Fruit fly (Drosophila melanogaster): ENCODE results near the gene CG46464.

DNA sequence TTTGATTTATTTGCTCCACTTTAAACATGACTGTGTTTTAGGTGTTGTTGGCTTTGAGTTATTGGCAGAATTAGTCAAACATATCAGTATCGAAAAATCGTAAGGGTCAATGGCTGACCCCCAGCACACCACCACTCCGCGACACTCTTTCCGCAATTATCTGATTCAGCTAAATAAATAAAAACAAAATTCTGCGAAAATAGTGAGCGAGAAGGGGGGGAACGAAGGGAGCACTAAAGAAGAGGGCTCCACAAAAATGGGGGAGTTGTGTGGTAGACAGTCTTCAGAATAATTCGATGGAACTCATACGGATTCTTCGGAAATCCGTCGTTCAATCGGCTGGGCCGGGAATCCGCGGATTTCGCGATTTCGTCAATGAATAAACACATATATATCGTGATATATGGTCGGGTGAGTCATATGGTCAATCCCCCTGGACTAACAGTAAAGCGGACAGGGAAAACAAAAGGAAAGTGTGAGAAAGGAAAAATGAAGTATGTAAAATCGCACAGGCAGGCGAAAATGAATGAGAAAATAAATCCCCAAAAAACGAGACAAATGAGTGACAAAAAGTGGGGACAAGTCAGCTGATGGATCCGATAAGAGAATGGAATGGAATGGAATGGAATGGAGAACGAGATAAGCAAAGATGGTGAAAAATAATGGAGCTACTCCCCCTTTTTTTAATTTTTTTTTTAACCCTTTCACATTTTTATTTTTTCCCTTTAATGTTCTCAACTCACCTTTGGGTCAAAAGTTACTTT is 41.7 kb upstream of the CG46464 start:
- TF ChIP-seq rn (GFP tag; IDR thresholded peaks at IDR 0.05), result no peak
- TF ChIP-seq CG10348 (GFP tag; IDR thresholded peaks at IDR 0.05), result no peak
- TF ChIP-seq CG17806 (tag; optimal IDR thresholded peaks at IDR 0.05), result no peak
- no peak for TF ChIP-seq CG13204 (GFP tag; optimal IDR thresholded peaks at IDR 0.05)
- TF ChIP-seq Pif1B (GFP tag; optimal IDR thresholded peaks at IDR 0.05), result no peak
- no peak for TF ChIP-seq Snoo (tag; optimal IDR thresholded peaks at IDR 0.05)
- no peak for TF ChIP-seq CG12605 (GFP tag; IDR thresholded peaks at IDR 0.05)
- TF ChIP-seq Ets98B (GFP tag; IDR thresholded peaks at IDR 0.05), result no peak
- no peak for TF ChIP-seq CG8301 (tag; optimal IDR thresholded peaks at IDR 0.05)

Measured in whole organism, pupa.